Worm (Caenorhabditis elegans) whole organism, midembryonic: ENCODE data around the gene cyp-35A3.

Experiments
- T22C8.4 ChIP-seq: fragments of 200-800 bp; sonication (Bioruptor generic); IDR thresholded peaks from 2 replicates; pipeline ENCODE4 v1.3.6; 2022; ENCODE audit warnings: missing genetic modification characterization, missing compliant biosample characterization
- cog-1 ChIP-seq: sonication (generic microtip); optimal IDR thresholded peaks from 2 replicates; lab custom pipeline; 2016; ENCODE audit warnings: missing genetic modification characterization, missing compliant biosample characterization
- flt-1 ChIP-seq: fragments of 200-800 bp; sonication (Bioruptor generic); IDR thresholded peaks from 2 replicates; pipeline ENCODE4 v1.3.6; 2022; ENCODE audit warnings: missing genetic modification characterization, missing compliant biosample characterization
- klf-2 ChIP-seq: fragments of 200-800 bp; sonication (Bioruptor generic); conservative IDR thresholded peaks from 2 replicates; pipeline ENCODE4 v1.3.6; 2022; ENCODE audit warnings: missing genetic modification reagents, missing genetic modification characterization, missing compliant biosample characterization
- med-1 ChIP-seq: sonication (generic microtip); optimal IDR thresholded peaks from 2 replicates; lab custom pipeline; 2017; ENCODE audit warnings: missing genetic modification characterization, mild to moderate bottlenecking, missing compliant biosample characterization, antibody characterized with exemption, missing genetic modification reagents; ENCODE audit not compliant: insufficient read depth
- ref-1 ChIP-seq: fragments of 200-800 bp; sonication (Bioruptor generic); conservative IDR thresholded peaks from 2 replicates; pipeline ENCODE4 v1.3.6; 2022; ENCODE audit warnings: missing genetic modification reagents, missing genetic modification characterization, missing compliant biosample characterization
- tab-1 ChIP-seq: fragments of 200-800 bp; sonication (Bioruptor generic); IDR thresholded peaks from 2 replicates; pipeline ENCODE4 v1.3.6; 2022; ENCODE audit warnings: missing genetic modification characterization, missing compliant biosample characterization
- ztf-23 ChIP-seq: fragments of 200-800 bp; sonication (Bioruptor generic); IDR thresholded peaks from 2 replicates; pipeline ENCODE4 v1.3.6; 2022; ENCODE audit warnings: missing genetic modification reagents, missing genetic modification characterization, missing compliant biosample characterization
- ztf-29 ChIP-seq: fragments of 200-800 bp; sonication (Bioruptor generic); IDR thresholded peaks from 2 replicates; pipeline ENCODE4 v1.3.6; 2022; ENCODE audit warnings: missing genetic modification reagents, missing genetic modification characterization, missing compliant biosample characterization

- TF ChIP-seq tab-1 (GFP tag; lab: Robert Waterston, UW) (no peak), med-1 (no peak), klf-2 (GFP tag; lab: Robert Waterston, UW) (no peak), flt-1 (GFP tag; lab: Robert Waterston, UW) (no peak), ref-1 (no peak), ztf-23 (GFP tag; lab: Robert Waterston, UW) (no peak), ztf-29 (GFP tag; lab: Robert Waterston, UW) (no peak), cog-1 (tag; lab: Kevin White, UChicago) (no peak), T22C8.4 (GFP tag; lab: Robert Waterston, UW) (no peak)
Measured at ce11 chrV:3981680-3982079, 40.7 kb upstream of the cyp-35A3 start, which contains the start of gene nlp-30.
